Fruit fly (Drosophila melanogaster): ENCODE results near the gene Ppm1.
A peak's percentile ranks its signal among the peaks of the same experiment; 100 is the strongest.

Gene Ppm1

DNA sequence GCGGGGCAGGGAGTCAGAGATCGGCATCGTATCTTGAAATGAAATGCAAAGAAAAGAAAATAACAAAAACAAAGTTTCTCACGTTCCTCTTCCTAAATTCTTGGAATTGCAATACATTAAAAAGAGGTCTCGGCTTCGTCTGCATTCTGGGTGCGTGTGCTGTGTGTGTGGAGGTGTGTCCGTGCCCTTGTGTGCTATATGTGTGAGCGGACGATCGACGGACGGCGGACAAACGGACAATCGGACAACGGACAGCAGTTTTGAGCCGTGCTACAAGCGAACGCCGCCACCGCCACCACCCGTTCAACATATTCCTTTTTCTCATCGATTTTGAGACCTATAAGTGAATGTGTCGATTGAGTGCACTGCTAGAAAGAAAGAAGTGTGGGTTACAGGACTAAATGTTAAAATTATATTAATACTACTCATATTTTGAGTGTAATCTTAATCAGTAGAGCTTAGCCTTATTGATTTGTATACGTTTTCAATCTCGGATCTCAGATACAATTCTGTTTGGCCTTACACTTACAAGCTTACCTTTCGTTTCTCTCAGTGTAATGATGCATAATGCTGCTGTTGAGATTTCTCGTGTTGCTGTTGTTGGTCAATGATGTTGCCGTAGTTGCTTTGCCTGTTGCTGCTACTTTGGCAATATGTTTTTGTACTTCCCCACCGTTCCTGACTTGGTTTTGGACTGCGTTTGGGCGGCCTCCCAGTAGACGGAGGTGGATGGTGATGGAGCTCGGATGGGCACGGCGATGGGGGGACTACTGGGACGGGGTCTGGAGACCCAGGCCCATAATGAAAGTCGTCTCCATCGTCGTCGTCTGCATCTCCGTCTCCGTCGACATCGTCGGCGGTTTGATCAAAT, 40.2 kb downstream of the Ppm1 start (continued):
- peak; percentile 93 for TF ChIP-seq OdsH (GFP tag; optimal IDR thresholded peaks at IDR 0.05)
- TF ChIP-seq pdm3 (GFP tag; optimal IDR thresholded peaks at IDR 0.05) = peak; percentile 93
- peak; percentile 69 for TF ChIP-seq dac (GFP tag; optimal IDR thresholded peaks at IDR 0.05)
- TF ChIP-seq Sox15 (GFP tag; optimal IDR thresholded peaks at IDR 0.05) = peak; percentile 82
- peak; percentile 96 for TF ChIP-seq CG3032 (tag; optimal IDR thresholded peaks at IDR 0.05)
- TF ChIP-seq CG6792 (GFP tag; optimal IDR thresholded peaks at IDR 0.05) = peak; percentile 94
- peak; percentile 89 for TF ChIP-seq net (GFP tag; optimal IDR thresholded peaks at IDR 0.05)
- peak; percentile 98 for TF ChIP-seq esn (GFP tag; optimal IDR thresholded peaks at IDR 0.05)
- peak; percentile 86 for TF ChIP-seq CG11902 (GFP tag; optimal IDR thresholded peaks at IDR 0.05)
- peak; percentile 94 for TF ChIP-seq CG10631 (GFP tag; optimal IDR thresholded peaks at IDR 0.05)
- TF ChIP-seq achi (GFP tag; optimal IDR thresholded peaks at IDR 0.05) = peak; percentile 93
- peak; percentile 94 to 95 for TF ChIP-seq ss (GFP tag; optimal IDR thresholded peaks at IDR 0.05)
- peak; percentile 94 for TF ChIP-seq Sox14 (GFP tag; optimal IDR thresholded peaks at IDR 0.05)
- peak; percentile 92 for TF ChIP-seq CG6854 (GFP tag; optimal IDR thresholded peaks at IDR 0.05)
- TF ChIP-seq CG8319 (GFP tag; optimal IDR thresholded peaks at IDR 0.05) = peak; percentile 87
- TF ChIP-seq Ets21C (GFP tag; optimal IDR thresholded peaks at IDR 0.05) = peak; percentile 89
- peak; percentile 84 for TF ChIP-seq CG15336 (GFP tag; IDR thresholded peaks at IDR 0.05)
- peak; percentile 86 for TF ChIP-seq CG8119 (GFP tag; IDR thresholded peaks at IDR 0.05)
- TF ChIP-seq Gug (GFP tag; IDR thresholded peaks at IDR 0.05) = peak; percentile 71
- peak; percentile 94 for TF ChIP-seq CG1621 (tag; optimal IDR thresholded peaks at IDR 0.05)
- peak; percentile 83 for TF ChIP-seq CG4318 (GFP tag; optimal IDR thresholded peaks at IDR 0.05)
- peak; percentile 89 for TF ChIP-seq CG32006 (GFP tag; optimal IDR thresholded peaks at IDR 0.05)
- peak; percentile 86 for TF ChIP-seq CG16779 (tag; optimal IDR thresholded peaks at IDR 0.05)
- peak; percentile 94 for TF ChIP-seq CG10669 (GFP tag; optimal IDR thresholded peaks at IDR 0.05)
- peak; percentile 87 for TF ChIP-seq CG9139 (GFP tag; optimal IDR thresholded peaks at IDR 0.05)
- TF ChIP-seq Eip78C (GFP tag) = peak; percentile 99

DNA sequence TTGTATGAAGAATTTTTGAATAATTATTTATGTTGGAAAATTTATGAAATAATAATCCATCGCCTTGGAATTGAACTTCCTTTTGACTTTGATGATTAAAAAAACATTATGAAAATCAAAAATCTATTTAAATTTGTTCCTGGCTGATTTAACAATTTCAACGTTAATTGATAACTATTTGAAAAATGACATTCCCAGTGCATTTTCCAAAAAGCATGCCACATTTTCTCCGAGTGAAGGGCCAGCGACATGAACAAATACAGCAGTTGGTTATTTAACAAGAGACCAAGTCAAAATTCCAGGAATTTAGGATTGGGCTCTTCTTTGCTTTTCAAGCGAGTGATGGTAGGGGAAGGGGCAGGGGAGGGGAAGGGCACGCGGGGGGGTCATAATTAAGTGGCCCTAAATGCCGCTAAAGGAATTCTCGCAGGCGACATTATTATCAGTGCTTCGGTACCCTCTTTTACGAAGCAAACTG, 41.3 kb downstream of the Ppm1 start:
- TF ChIP-seq fkh (GFP tag; optimal IDR thresholded peaks at IDR 0.05) (peak; percentile 45), CG8319 (GFP tag; optimal IDR thresholded peaks at IDR 0.05) (peak; percentile 24), topi (GFP tag; optimal IDR thresholded peaks at IDR 0.05) (peak; percentile 76), Met (GFP tag; optimal IDR thresholded peaks at IDR 0.05) (peak; percentile 80), fd85E (GFP tag; optimal IDR thresholded peaks at IDR 0.05) (no peak), Hr4 (GFP tag; optimal IDR thresholded peaks at IDR 0.05) (peak; percentile 41), Eip93F (GFP tag; optimal IDR thresholded peaks at IDR 0.05) (peak; percentile 3), CG31627 (GFP tag; optimal IDR thresholded peaks at IDR 0.05) (peak; percentile 69), Eip78C (GFP tag) (peak; percentile 93), lz (GFP tag; optimal IDR thresholded peaks at IDR 0.05) (peak; percentile 73), CG8119 (GFP tag; IDR thresholded peaks at IDR 0.05) (peak; percentile 68), Hr38 (GFP tag; optimal IDR thresholded peaks at IDR 0.05) (no peak), Ets21C (GFP tag; optimal IDR thresholded peaks at IDR 0.05) (peak; percentile 53), CG10631 (GFP tag; optimal IDR thresholded peaks at IDR 0.05) (peak; percentile 81), CG6276 (GFP tag; optimal IDR thresholded peaks at IDR 0.05) (peak; percentile 26), Smox (GFP tag; optimal IDR thresholded peaks at IDR 0.05) (peak; percentile 68), CG34406 (GFP tag; optimal IDR thresholded peaks at IDR 0.05) (peak; percentile 59), CG8632 (GFP tag; optimal IDR thresholded peaks at IDR 0.05) (peak; percentile 54), CG15336 (GFP tag; IDR thresholded peaks at IDR 0.05) (peak; percentile 63), achi (GFP tag; optimal IDR thresholded peaks at IDR 0.05) (peak; percentile 69), Sox14 (GFP tag; optimal IDR thresholded peaks at IDR 0.05) (peak; percentile 77), CG11294 (GFP tag; IDR thresholded peaks at IDR 0.05) (no peak), CG4318 (GFP tag; optimal IDR thresholded peaks at IDR 0.05) (peak; percentile 35), CG6792 (GFP tag; optimal IDR thresholded peaks at IDR 0.05) (peak; percentile 65), cyc (GFP tag; optimal IDR thresholded peaks at IDR 0.05) (peak; percentile 58), CG6854 (GFP tag; optimal IDR thresholded peaks at IDR 0.05) (no peak), dac (GFP tag; optimal IDR thresholded peaks at IDR 0.05) (no peak), net (GFP tag; optimal IDR thresholded peaks at IDR 0.05) (peak; percentile 59), CG9139 (GFP tag; optimal IDR thresholded peaks at IDR 0.05) (peak; percentile 67), Eip75B (GFP tag; optimal IDR thresholded peaks at IDR 0.05) (peak; percentile 64), Sox102F (GFP tag; optimal IDR thresholded peaks at IDR 0.05) (peak; percentile 55), acj6 (GFP tag; optimal IDR thresholded peaks at IDR 0.05) (peak; percentile 74), CG11902 (GFP tag; optimal IDR thresholded peaks at IDR 0.05) (peak; percentile 36), salr (GFP tag; optimal IDR thresholded peaks at IDR 0.05) (peak; percentile 68 to 70), OdsH (GFP tag; optimal IDR thresholded peaks at IDR 0.05) (peak; percentile 77), esn (GFP tag; optimal IDR thresholded peaks at IDR 0.05) (peak; percentile 82), CG32006 (GFP tag; optimal IDR thresholded peaks at IDR 0.05) (peak; percentile 67), ss (GFP tag; optimal IDR thresholded peaks at IDR 0.05) (peak; percentile 79 to 80), Gug (GFP tag; IDR thresholded peaks at IDR 0.05) (no peak)
